Fruit fly (Drosophila melanogaster) whole organism, embryonic: Measurements from ENCODE around the gene Max.

ENCODE experiments used
- Atf6 ChIP-seq: fragments of 200-800 bp; sonication (Bioruptor generic); IDR thresholded peaks from 2 replicates; pipeline ENCODE4 v1.3.6; 2022; ENCODE audit warnings: missing biosample characterization, missing genetic modification characterization
- Awh ChIP-seq: fragments of 200-800 bp; sonication (Bioruptor generic); IDR thresholded peaks from 2 replicates; pipeline ENCODE4, ENCODE4 v1.3.6; 2022; ENCODE audit warnings: missing biosample characterization, missing genetic modification characterization
- CG10543 ChIP-seq: fragments of 200-800 bp; sonication (Bioruptor generic); optimal IDR thresholded peaks from 3 replicates; lab custom pipeline; 2017; ENCODE audit warnings: missing biosample characterization, mild to moderate bottlenecking, missing genetic modification characterization, moderate library complexity
- CG12299 ChIP-seq: fragments of 200-800 bp; sonication (Bioruptor generic); optimal IDR thresholded peaks from 2 replicates; lab custom pipeline; 2018; ENCODE audit warnings: missing biosample characterization, mild to moderate bottlenecking, missing genetic modification characterization
- CG12769 ChIP-seq: fragments of 200-800 bp; sonication (Bioruptor generic); optimal IDR thresholded peaks from 2 replicates; lab custom pipeline; 2019; ENCODE audit warnings: missing biosample characterization, mild to moderate bottlenecking, missing genetic modification characterization, moderate library complexity
- CG13296 ChIP-seq: fragments of 200-800 bp; sonication (Bioruptor generic); optimal IDR thresholded peaks from 3 replicates; lab custom pipeline; 2018; ENCODE audit warnings: missing biosample characterization, mild to moderate bottlenecking, missing genetic modification characterization
- CG13894 ChIP-seq: fragments of 200-800 bp; sonication (Bioruptor generic); optimal IDR thresholded peaks from 3 replicates; lab custom pipeline; 2018; ENCODE audit warnings: missing biosample characterization, mild to moderate bottlenecking, missing genetic modification characterization, moderate library complexity
- CG16815 ChIP-seq: fragments of 200-800 bp; sonication (Bioruptor generic); optimal IDR thresholded peaks from 3 replicates; lab custom pipeline; 2017; ENCODE audit warnings: missing biosample characterization, mild to moderate bottlenecking, missing genetic modification characterization
- CG16863 ChIP-seq: fragments of 200-800 bp; sonication (Bioruptor generic); optimal IDR thresholded peaks from 3 replicates; lab custom pipeline; 2016; ENCODE audit warnings: missing biosample characterization, missing genetic modification characterization
- CG31224 ChIP-seq: fragments of 200-800 bp; sonication (Bioruptor generic); IDR thresholded peaks from 2 replicates; pipeline ENCODE4 v1.3.6; 2022; ENCODE audit warnings: missing biosample characterization, missing genetic modification characterization
- CG31388 ChIP-seq: fragments of 200-800 bp; sonication (Bioruptor generic); optimal IDR thresholded peaks from 2 replicates; lab custom pipeline; 2016; ENCODE audit warnings: missing biosample characterization, missing genetic modification characterization
- CG34224 ChIP-seq: fragments of 200-800 bp; sonication (Bioruptor generic); IDR thresholded peaks from 3 replicates; pipeline ENCODE4 v1.3.6; 2022; ENCODE audit warnings: missing biosample characterization, missing genetic modification characterization; ENCODE audit not compliant: partially characterized antibody
- CG34422 ChIP-seq: fragments of 200-800 bp; sonication (Bioruptor generic); IDR thresholded peaks from 3 replicates; pipeline ENCODE4 v1.3.6; 2022; ENCODE audit warnings: missing biosample characterization, missing genetic modification characterization
- CG8290 ChIP-seq, 3 experiments: fragments of 200-800 bp; sonication (Bioruptor generic); optimal IDR thresholded peaks; 2 replicates each; lab custom pipeline; 2016 to 2019; ENCODE audit warnings: missing biosample characterization in 3 of 3, missing genetic modification characterization in 3 of 3, mild to moderate bottlenecking in 2 of 3, moderate library complexity in 1 of 3
- CG8765 ChIP-seq: fragments of 200-800 bp; sonication (Bioruptor generic); IDR thresholded peaks from 2 replicates; pipeline ENCODE4 v1.3.6; 2022; ENCODE audit warnings: missing biosample characterization, missing genetic modification characterization
- CG9932 ChIP-seq: fragments of 200-800 bp; sonication (Bioruptor generic); IDR thresholded peaks from 2 replicates; pipeline ENCODE4 v1.3.6; 2022; ENCODE audit warnings: missing biosample characterization, missing genetic modification characterization
- Chrac-16 ChIP-seq: fragments of 200-800 bp; sonication (Bioruptor generic); optimal IDR thresholded peaks from 3 replicates; lab custom pipeline; 2016; ENCODE audit warnings: missing biosample characterization, missing genetic modification characterization
- Hmr ChIP-seq: fragments of 200-800 bp; sonication (Bioruptor generic); optimal IDR thresholded peaks from 3 replicates; lab custom pipeline; 2017; ENCODE audit warnings: mild to moderate bottlenecking, missing biosample characterization, missing genetic modification reagents, missing genetic modification characterization
- Med ChIP-seq: fragments of 200-800 bp; sonication (Bioruptor generic); peaks from one replicate; lab custom pipeline; 2016; ENCODE audit warnings: missing biosample characterization, missing genetic modification characterization, mild to moderate bottlenecking, inconsistent platforms, moderate library complexity
- Sry-δ ChIP-seq: fragments of 200-800 bp; sonication (Bioruptor generic); optimal IDR thresholded peaks from 2 replicates; lab custom pipeline; 2016; ENCODE audit warnings: missing biosample characterization, missing genetic modification characterization
- caup ChIP-seq: fragments of 200-800 bp; sonication (Bioruptor generic); optimal IDR thresholded peaks from 3 replicates; lab custom pipeline; 2017; ENCODE audit warnings: missing biosample characterization, mild to moderate bottlenecking, missing genetic modification characterization, moderate library complexity; ENCODE audit not compliant: severe bottlenecking
- chinmo ChIP-seq: fragments of 200-800 bp; sonication (Bioruptor generic); IDR thresholded peaks from 4 replicates; pipeline ENCODE4 v1.3.6; 2022; ENCODE audit warnings: missing biosample characterization, missing genetic modification characterization; ENCODE audit not compliant: partially characterized antibody
- ci ChIP-seq: fragments of 200-800 bp; sonication (Bioruptor generic); IDR thresholded peaks from 3 replicates; pipeline ENCODE4 v1.3.6; 2022; ENCODE audit warnings: missing biosample characterization, missing genetic modification characterization
- crc ChIP-seq: fragments of 200-800 bp; sonication (Bioruptor generic); optimal IDR thresholded peaks from 2 replicates; lab custom pipeline; 2016; ENCODE audit warnings: missing biosample characterization, missing genetic modification characterization
- cwo ChIP-seq: fragments of 200-800 bp; sonication (Bioruptor generic); optimal IDR thresholded peaks from 3 replicates; lab custom pipeline; 2017; ENCODE audit warnings: missing biosample characterization, missing genetic modification characterization, mild to moderate bottlenecking, moderate library complexity, missing genetic modification reagents
- fd102C ChIP-seq: fragments of 200-800 bp; sonication (Bioruptor generic); optimal IDR thresholded peaks from 2 replicates; lab custom pipeline; 2018; ENCODE audit warnings: missing biosample characterization, mild to moderate bottlenecking, missing genetic modification characterization, moderate library complexity
- fru ChIP-seq: fragments of >200 bp; optimal IDR thresholded peaks from 2 replicates; lab custom pipeline; 2017
- gce ChIP-seq: fragments of 200-800 bp; sonication (Bioruptor generic); IDR thresholded peaks from 3 replicates; pipeline ENCODE4 v1.3.6; 2022; ENCODE audit warnings: missing biosample characterization, missing genetic modification characterization
- grau ChIP-seq: fragments of 200-800 bp; optimal IDR thresholded peaks from 3 replicates; lab custom pipeline; 2019; ENCODE audit warnings: missing biosample characterization, mild to moderate bottlenecking, missing genetic modification characterization, moderate library complexity
- jigr1 ChIP-seq: fragments of 200-800 bp; sonication (Bioruptor generic); IDR thresholded peaks from 3 replicates; pipeline ENCODE4 v1.3.6; 2022; ENCODE audit warnings: missing biosample characterization, missing genetic modification characterization
- kni ChIP-seq: fragments of 200-800 bp; sonication (Bioruptor generic); optimal IDR thresholded peaks from 3 replicates; lab custom pipeline; 2017; ENCODE audit warnings: mild to moderate bottlenecking, missing biosample characterization, missing genetic modification reagents, missing genetic modification characterization
- lab ChIP-seq: fragments of 200-800 bp; sonication (Bioruptor generic); optimal IDR thresholded peaks from 3 replicates; lab custom pipeline; 2017; ENCODE audit warnings: missing biosample characterization, missing genetic modification characterization, mild to moderate bottlenecking, moderate library complexity, missing genetic modification reagents
- mirr ChIP-seq: fragments of 200-800 bp; sonication (Bioruptor generic); optimal IDR thresholded peaks from 3 replicates; lab custom pipeline; 2018; ENCODE audit warnings: missing biosample characterization, mild to moderate bottlenecking, missing genetic modification characterization
- nom ChIP-seq: fragments of 200-800 bp; sonication (Bioruptor generic); optimal IDR thresholded peaks from 2 replicates; lab custom pipeline; 2017; ENCODE audit warnings: missing biosample characterization, missing genetic modification characterization, mild to moderate bottlenecking, moderate library complexity, missing genetic modification reagents
- otp ChIP-seq: fragments of 200-800 bp; sonication (Bioruptor generic); IDR thresholded peaks from 3 replicates; pipeline ENCODE4, ENCODE4 v1.3.6; 2022; ENCODE audit warnings: missing biosample characterization, missing genetic modification characterization
- p53 ChIP-seq: fragments of 200-800 bp; sonication (Bioruptor generic); optimal IDR thresholded peaks from 2 replicates; lab custom pipeline; 2016; ENCODE audit warnings: missing biosample characterization, missing genetic modification characterization
- pho ChIP-seq: fragments of 200-800 bp; sonication (Bioruptor generic); optimal IDR thresholded peaks from 2 replicates; lab custom pipeline; 2016; ENCODE audit warnings: missing biosample characterization, missing genetic modification characterization
- ranshi ChIP-seq: fragments of 200-800 bp; sonication (Bioruptor generic); IDR thresholded peaks from 2 replicates; pipeline ENCODE4 v1.3.6; 2022; ENCODE audit warnings: missing biosample characterization, missing genetic modification characterization
- sens ChIP-seq: fragments of 200-800 bp; sonication (Bioruptor generic); peaks from one replicate; lab custom pipeline; 2016; ENCODE audit warnings: missing biosample characterization, missing genetic modification characterization
- so ChIP-seq: fragments of 200-800 bp; sonication (Bioruptor generic); IDR thresholded peaks from 3 replicates; pipeline ENCODE4 v1.3.6; 2022; ENCODE audit warnings: missing biosample characterization, missing genetic modification characterization
- sob ChIP-seq: fragments of 200-800 bp; sonication (Bioruptor generic); IDR thresholded peaks from 2 replicates; pipeline ENCODE4 v1.3.6; 2022; ENCODE audit warnings: missing biosample characterization, missing genetic modification characterization
- yki ChIP-seq: fragments of >200 bp; optimal IDR thresholded peaks from 3 replicates; lab custom pipeline; 2018

Gene Max

DNA sequence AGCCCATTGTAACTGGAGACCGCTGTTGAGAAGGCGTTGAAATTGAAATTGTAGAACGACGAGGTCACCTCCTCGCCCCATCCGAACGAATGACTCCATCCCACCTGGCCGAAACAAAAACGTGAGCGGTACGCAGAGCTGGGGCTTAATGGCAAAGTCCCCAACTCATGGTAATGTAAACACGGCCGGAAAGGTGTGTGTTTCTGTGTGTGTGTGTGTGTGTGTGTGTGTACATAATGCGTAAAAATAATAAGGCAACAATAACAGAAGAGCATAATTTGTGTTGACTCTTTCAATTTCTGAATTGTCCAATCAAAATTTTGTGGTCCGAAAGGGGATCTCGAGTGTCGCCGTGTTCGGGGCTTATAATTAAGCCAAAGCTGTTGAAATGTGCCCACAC, 42.5 kb downstream of the Max start:
- TF ChIP-seq nom (GFP tag; lab: Kevin White, UChicago) (no peak), CG12299 (no peak), cwo (GFP tag; lab: Kevin White, UChicago) (peak; percentile 21), fru (lab: Kevin White, UChicago) (no peak), lab (peak; percentile 25), CG31388 (GFP tag; lab: Kevin White, UChicago) (no peak), yki (lab: Kevin White, UChicago) (no peak), Hmr (GFP tag; lab: Kevin White, UChicago) (peak; percentile 16), so (GFP tag; lab: Robert Waterston, UW) (0 out of 3 replicates have a peak, but pooled peaks have one; percentile 39), ranshi (GFP tag; lab: Robert Waterston, UW) (no peak), CG12769 (tag; lab: Kevin White, UChicago) (peak; percentile 29), CG13894 (tag; lab: Kevin White, UChicago) (peak; percentile 43), sens (GFP tag; lab: Kevin White, UChicago) (peak; percentile 51), ci (GFP tag; lab: Robert Waterston, UW) (0 out of 3 replicates have a peak, but pooled peaks have one; percentile 21), sob (GFP tag; lab: Robert Waterston, UW) (no peak), CG16863 (GFP tag; lab: Kevin White, UChicago) (no peak), pho (GFP tag; lab: Kevin White, UChicago) (no peak), CG31224 (no peak), CG13296 (no peak), Sry-δ (no peak), fd102C (GFP tag; lab: Kevin White, UChicago) (no peak), CG10543 (peak; percentile 42), CG8290 (GFP tag; optimal IDR thresholded peaks at IDR 0.05; lab: Kevin White, UChicago) (no peak), CG8290 (tag; optimal IDR thresholded peaks at IDR 0.05; lab: Kevin White, UChicago) (peak in 1 of 2 experiments; percentile 20), Med (GFP tag; lab: Kevin White, UChicago) (peak; percentile 58), caup (GFP tag; lab: Kevin White, UChicago) (peak; percentile 2), CG34422 (GFP tag; lab: Robert Waterston, UW) (no peak), grau (tag; lab: Kevin White, UChicago) (no peak), CG34224 (GFP tag; lab: Robert Waterston, UW) (no peak), CG8765 (no peak), CG9932 (peak; percentile 10; the same call in 1 of the 2 replicates), Atf6 (GFP tag; lab: Robert Waterston, UW) (0 out of 2 replicates have a peak, but pooled peaks have one; percentile 11), chinmo (0 out of 4 replicates have a peak, but pooled peaks have one; percentile 45), otp (no peak), CG16815 (GFP tag; lab: Kevin White, UChicago) (no peak), kni (GFP tag; lab: Kevin White, UChicago) (peak; percentile 0), p53 (GFP tag; lab: Kevin White, UChicago) (no peak), crc (GFP tag; lab: Kevin White, UChicago) (no peak), Chrac-16 (GFP tag; lab: Kevin White, UChicago) (no peak), gce (0 out of 3 replicates have a peak, but pooled peaks have one; percentile 24), mirr (GFP tag; lab: Kevin White, UChicago) (peak; percentile 1), jigr1 (GFP tag; lab: Robert Waterston, UW) (no peak), Awh (peak; percentile 51; the same call in 1 of the 2 replicates)
- TF ChIP-seq, all 482 proteins: peak for 19
